Fruit fly (Drosophila melanogaster) S2 (cell line): ENCODE measurements around the gene CG13855.

Source experiments
- CG8478 ChIP-seq: fragments of >200 bp; optimal IDR thresholded peaks from 2 replicates; lab custom pipeline; 2018
- CTCF ChIP-seq, 2 experiments: fragments of >200 bp; optimal IDR thresholded peaks; 2 replicates each; lab custom pipeline; 2018

- no peak for TF ChIP-seq CG8478
- TF ChIP-seq CTCF (optimal IDR thresholded peaks at IDR 0.05; lab: Kevin White, UChicago): no peak
Observed at dm6 chr3R:22455335-22455985, 49.7 kb downstream of the CG13855 start.
